Fruit fly (Drosophila melanogaster) whole organism, adult: Measurements from ENCODE around the gene CG33223.

ENCODE experiments used
- CG14711 ChIP-seq: fragments of 200-800 bp; sonication (Bioruptor generic); optimal IDR thresholded peaks from 2 replicates; lab custom pipeline; 2018; ENCODE audit warnings: missing biosample characterization, mild to moderate bottlenecking, missing genetic modification characterization, moderate library complexity
- CG1620 ChIP-seq: fragments of 200-800 bp; sonication (Bioruptor generic); optimal IDR thresholded peaks from 2 replicates; lab custom pipeline; 2016; ENCODE audit warnings: missing biosample characterization, missing genetic modification characterization
- CG7045 ChIP-seq: fragments of 200-800 bp; sonication (Bioruptor generic); optimal IDR thresholded peaks from 2 replicates; lab custom pipeline; 2017; ENCODE audit warnings: missing biosample characterization, mild to moderate bottlenecking, missing genetic modification characterization
- CG7101 ChIP-seq: fragments of 200-800 bp; sonication (Bioruptor generic); optimal IDR thresholded peaks from 2 replicates; lab custom pipeline; 2018; ENCODE audit warnings: missing biosample characterization, mild to moderate bottlenecking, missing genetic modification characterization, moderate library complexity
- Clk ChIP-seq: fragments of 200-800 bp; sonication (Bioruptor generic); optimal IDR thresholded peaks from 2 replicates; lab custom pipeline; 2017; ENCODE audit warnings: missing biosample characterization, missing genetic modification characterization
- Crg-1 ChIP-seq: fragments of 200-800 bp; sonication (Bioruptor generic); optimal IDR thresholded peaks from 2 replicates; lab custom pipeline; 2016; ENCODE audit warnings: missing biosample characterization, missing genetic modification characterization
- Hr96 ChIP-seq: fragments of 200-800 bp; sonication (Bioruptor generic); optimal IDR thresholded peaks from 2 replicates; lab custom pipeline; 2016; ENCODE audit warnings: missing biosample characterization, missing genetic modification characterization
- kay ChIP-seq: fragments of 200-800 bp; sonication (Bioruptor generic); peaks from one replicate; lab custom pipeline; 2016; ENCODE audit warnings: missing biosample characterization, missing genetic modification characterization, borderline replicate concordance
- tj ChIP-seq: fragments of 200-800 bp; sonication (Bioruptor generic); optimal IDR thresholded peaks from 3 replicates; lab custom pipeline; 2017; ENCODE audit warnings: missing biosample characterization, mild to moderate bottlenecking, missing genetic modification characterization, moderate library complexity

DNA sequence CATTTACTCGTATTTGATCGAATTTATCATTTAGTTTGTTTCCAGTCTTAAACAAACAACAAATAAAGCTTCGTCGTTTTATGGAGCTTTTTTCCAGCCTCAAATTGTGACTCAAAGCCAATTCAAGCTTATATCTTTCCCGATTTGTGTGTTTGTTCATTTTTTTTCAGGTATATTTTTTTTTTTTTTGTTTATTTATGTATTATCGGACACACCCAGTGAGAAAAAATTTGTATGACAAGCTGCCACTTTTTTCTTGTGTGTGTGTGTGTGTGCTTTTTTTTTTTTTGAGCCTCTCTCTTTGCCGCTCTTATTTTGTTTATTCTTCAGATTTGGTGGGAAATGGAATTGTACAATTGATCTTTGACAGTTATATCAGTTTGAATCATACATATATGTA lies 38.8 kb upstream of the CG33223 start:
- TF ChIP-seq CG7101 (tag; lab: Kevin White, UChicago) (no peak), Hr96 (GFP tag; lab: Kevin White, UChicago) (no peak), Crg-1 (GFP tag; lab: Kevin White, UChicago) (no peak), CG1620 (GFP tag; lab: Kevin White, UChicago) (no peak), tj (GFP tag; lab: Kevin White, UChicago) (no peak), Clk (GFP tag; lab: Kevin White, UChicago) (no peak), CG14711 (tag; lab: Kevin White, UChicago) (no peak), kay (no peak), CG7045 (GFP tag; lab: Kevin White, UChicago) (no peak)
